Fruit fly (Drosophila melanogaster) whole organism, prepupa: ENCODE data around the gene CG9706.

Experiments
- Blimp-1 ChIP-seq: fragments of 200-800 bp; sonication (Bioruptor generic); optimal IDR thresholded peaks from 3 replicates; lab custom pipeline; 2017; ENCODE audit warnings: missing biosample characterization, missing genetic modification characterization, mild to moderate bottlenecking, moderate library complexity, missing genetic modification reagents
- CG10631 ChIP-seq: fragments of 200-800 bp; sonication (Bioruptor generic); optimal IDR thresholded peaks from 2 replicates; lab custom pipeline; 2016; ENCODE audit warnings: missing biosample characterization, missing genetic modification characterization
- CG11294 ChIP-seq: fragments of 200-800 bp; sonication (Bioruptor generic); IDR thresholded peaks from 2 replicates; pipeline ENCODE4 v1.3.6; 2022; ENCODE audit warnings: missing biosample characterization, missing genetic modification characterization
- CG11902 ChIP-seq: fragments of 200-800 bp; sonication (Bioruptor generic); optimal IDR thresholded peaks from 3 replicates; lab custom pipeline; 2016; ENCODE audit warnings: missing biosample characterization, missing genetic modification characterization
- CG15336 ChIP-seq: fragments of 200-800 bp; sonication (Bioruptor generic); IDR thresholded peaks from 2 replicates; pipeline ENCODE4 v1.3.6; 2022; ENCODE audit warnings: missing biosample characterization, missing genetic modification characterization
- CG1621 ChIP-seq: fragments of 200-800 bp; sonication (Bioruptor generic); optimal IDR thresholded peaks from 3 replicates; lab custom pipeline; 2018; ENCODE audit warnings: missing biosample characterization, mild to moderate bottlenecking, missing genetic modification characterization
- CG16779 ChIP-seq: fragments of 200-800 bp; sonication (Bioruptor generic); optimal IDR thresholded peaks from 3 replicates; lab custom pipeline; 2017; ENCODE audit warnings: missing biosample characterization, mild to moderate bottlenecking, missing genetic modification characterization
- CG31627 ChIP-seq: fragments of 200-800 bp; sonication (Bioruptor generic); optimal IDR thresholded peaks from 3 replicates; lab custom pipeline; 2016; ENCODE audit warnings: missing biosample characterization, missing genetic modification characterization
- CG32006 ChIP-seq: fragments of 200-800 bp; sonication (Bioruptor generic); optimal IDR thresholded peaks from 3 replicates; lab custom pipeline; 2017; ENCODE audit warnings: missing biosample characterization, mild to moderate bottlenecking, missing genetic modification characterization
- CG34406 ChIP-seq: fragments of 200-800 bp; sonication (Bioruptor generic); optimal IDR thresholded peaks from 3 replicates; lab custom pipeline; 2016; ENCODE audit warnings: missing biosample characterization, missing genetic modification characterization
- CG4318 ChIP-seq: fragments of 200-800 bp; sonication (Bioruptor generic); optimal IDR thresholded peaks from 3 replicates; lab custom pipeline; 2017; ENCODE audit warnings: missing biosample characterization, mild to moderate bottlenecking, missing genetic modification characterization
- CG6163 ChIP-seq: fragments of 200-800 bp; sonication (Bioruptor generic); IDR thresholded peaks from 3 replicates; pipeline ENCODE4 v1.3.6; 2022; ENCODE audit warnings: missing biosample characterization, missing genetic modification characterization
- CG6276 ChIP-seq: fragments of 200-800 bp; sonication (Bioruptor generic); optimal IDR thresholded peaks from 2 replicates; lab custom pipeline; 2017; ENCODE audit warnings: missing biosample characterization, mild to moderate bottlenecking, missing genetic modification characterization
- CG6792 ChIP-seq: fragments of 200-800 bp; sonication (Bioruptor generic); optimal IDR thresholded peaks from 3 replicates; lab custom pipeline; 2016; ENCODE audit warnings: missing biosample characterization, missing genetic modification characterization
- CG6808 ChIP-seq: fragments of 200-800 bp; sonication (Bioruptor generic); optimal IDR thresholded peaks from 3 replicates; lab custom pipeline; 2017; ENCODE audit warnings: missing biosample characterization, missing genetic modification characterization, mild to moderate bottlenecking, moderate library complexity, missing genetic modification reagents
- CG6854 ChIP-seq: fragments of 200-800 bp; sonication (Bioruptor generic); optimal IDR thresholded peaks from 2 replicates; lab custom pipeline; 2017; ENCODE audit warnings: missing biosample characterization, mild to moderate bottlenecking, missing genetic modification characterization
- CG8119 ChIP-seq: fragments of 200-800 bp; sonication (Bioruptor generic); IDR thresholded peaks from 3 replicates; pipeline ENCODE4 v1.3.6; 2022; ENCODE audit warnings: missing biosample characterization, missing genetic modification characterization
- CG8632 ChIP-seq: fragments of 200-800 bp; sonication (Bioruptor generic); optimal IDR thresholded peaks from 3 replicates; lab custom pipeline; 2016; ENCODE audit warnings: missing biosample characterization, missing genetic modification characterization
- Eip75B ChIP-seq: fragments of 200-800 bp; sonication (Bioruptor generic); optimal IDR thresholded peaks from 3 replicates; lab custom pipeline; 2016; ENCODE audit warnings: missing biosample characterization, missing genetic modification characterization
- Eip78C ChIP-seq: fragments of 200-800 bp; sonication (Bioruptor generic); peaks from one replicate; lab custom pipeline; 2016; ENCODE audit warnings: missing biosample characterization, missing genetic modification characterization
- Eip93F ChIP-seq: fragments of 200-800 bp; sonication (Bioruptor generic); optimal IDR thresholded peaks from 2 replicates; lab custom pipeline; 2016; ENCODE audit warnings: missing biosample characterization, mild to moderate bottlenecking, missing genetic modification characterization
- Ets21C ChIP-seq: fragments of 200-800 bp; sonication (Bioruptor generic); optimal IDR thresholded peaks from 3 replicates; lab custom pipeline; 2016; ENCODE audit warnings: missing biosample characterization, missing genetic modification characterization
- Ets96B ChIP-seq: fragments of 200-800 bp; optimal IDR thresholded peaks from 2 replicates; lab custom pipeline; 2019; ENCODE audit warnings: missing biosample characterization, mild to moderate bottlenecking, missing genetic modification characterization, moderate library complexity
- Gug ChIP-seq: fragments of 200-800 bp; sonication (Bioruptor generic); IDR thresholded peaks from 2 replicates; pipeline ENCODE4 v1.3.6; 2022; ENCODE audit warnings: missing biosample characterization, missing genetic modification characterization
- Hr4 ChIP-seq: fragments of 200-800 bp; sonication (Bioruptor generic); optimal IDR thresholded peaks from 3 replicates; lab custom pipeline; 2016; ENCODE audit warnings: missing biosample characterization, missing genetic modification characterization
- Met ChIP-seq: fragments of 200-800 bp; sonication (Bioruptor generic); optimal IDR thresholded peaks from 3 replicates; lab custom pipeline; 2016; ENCODE audit warnings: missing biosample characterization, missing genetic modification characterization
- OdsH ChIP-seq: fragments of 200-800 bp; sonication (Bioruptor generic); optimal IDR thresholded peaks from 3 replicates; lab custom pipeline; 2016; ENCODE audit warnings: missing biosample characterization, missing genetic modification characterization
- Sox102F ChIP-seq: fragments of 200-800 bp; sonication (Bioruptor generic); optimal IDR thresholded peaks from 2 replicates; lab custom pipeline; 2016; ENCODE audit warnings: missing biosample characterization, mild to moderate bottlenecking, missing genetic modification characterization
- Sox14 ChIP-seq: fragments of 200-800 bp; sonication (Bioruptor generic); optimal IDR thresholded peaks from 3 replicates; lab custom pipeline; 2016; ENCODE audit warnings: missing biosample characterization, missing genetic modification characterization
- achi ChIP-seq: fragments of 200-800 bp; sonication (Bioruptor generic); optimal IDR thresholded peaks from 3 replicates; lab custom pipeline; 2016; ENCODE audit warnings: missing biosample characterization, missing genetic modification characterization
- cyc ChIP-seq: fragments of 200-800 bp; sonication (Bioruptor generic); optimal IDR thresholded peaks from 3 replicates; lab custom pipeline; 2016; ENCODE audit warnings: missing biosample characterization, missing genetic modification characterization
- dac ChIP-seq: fragments of 200-800 bp; sonication (Bioruptor generic); optimal IDR thresholded peaks from 2 replicates; lab custom pipeline; 2017; ENCODE audit warnings: missing biosample characterization, mild to moderate bottlenecking, missing genetic modification characterization
- dsx ChIP-seq: fragments of 200-800 bp; optimal IDR thresholded peaks from 3 replicates; lab custom pipeline; 2019; ENCODE audit warnings: missing biosample characterization, mild to moderate bottlenecking, missing genetic modification characterization, moderate library complexity; ENCODE audit not compliant: poor library complexity, severe bottlenecking
- esn ChIP-seq: fragments of 200-800 bp; sonication (Bioruptor generic); optimal IDR thresholded peaks from 2 replicates; lab custom pipeline; 2016; ENCODE audit warnings: missing biosample characterization, mild to moderate bottlenecking, missing genetic modification characterization, moderate library complexity
- fd59A ChIP-seq: fragments of 200-800 bp; sonication (Bioruptor generic); optimal IDR thresholded peaks from 2 replicates; lab custom pipeline; 2017; ENCODE audit warnings: missing biosample characterization, mild to moderate bottlenecking, missing genetic modification characterization, missing genetic modification reagents
- fd85E ChIP-seq: fragments of 200-800 bp; sonication (Bioruptor generic); optimal IDR thresholded peaks from 3 replicates; lab custom pipeline; 2016; ENCODE audit warnings: missing biosample characterization, missing genetic modification characterization
- fkh ChIP-seq: fragments of 200-800 bp; sonication (Bioruptor generic); optimal IDR thresholded peaks from 3 replicates; lab custom pipeline; 2017; ENCODE audit warnings: missing biosample characterization, mild to moderate bottlenecking, missing genetic modification characterization, moderate library complexity
- net ChIP-seq: fragments of 200-800 bp; sonication (Bioruptor generic); optimal IDR thresholded peaks from 3 replicates; lab custom pipeline; 2016; ENCODE audit warnings: missing biosample characterization, missing genetic modification characterization
- pdm3 ChIP-seq: fragments of 200-800 bp; sonication (Bioruptor generic); optimal IDR thresholded peaks from 3 replicates; lab custom pipeline; 2016; ENCODE audit warnings: missing biosample characterization, missing genetic modification characterization
- salr ChIP-seq, 2 experiments: fragments of 200-800 bp; sonication (Bioruptor generic); optimal IDR thresholded peaks; 3 replicates each; lab custom pipeline; 2016 to 2018; ENCODE audit warnings: missing biosample characterization in 2 of 2, missing genetic modification characterization in 2 of 2, mild to moderate bottlenecking in 1 of 2
- spab ChIP-seq: fragments of 200-800 bp; sonication (Bioruptor generic); optimal IDR thresholded peaks from 2 replicates; lab custom pipeline; 2017; ENCODE audit warnings: missing biosample characterization, mild to moderate bottlenecking, missing genetic modification characterization, missing genetic modification reagents
- ss ChIP-seq, 2 experiments: fragments of 200-800 bp; sonication (Bioruptor generic); optimal IDR thresholded peaks; 2 replicates in 1 of 2; 3 replicates in 1 of 2; lab custom pipeline; 2017 to 2018; ENCODE audit warnings: mild to moderate bottlenecking in 2 of 2, missing biosample characterization in 2 of 2, missing genetic modification characterization in 2 of 2, moderate library complexity in 1 of 2
- svp ChIP-seq: fragments of 200-800 bp; sonication (Bioruptor generic); peaks from one replicate; lab custom pipeline; 2016; ENCODE audit warnings: missing biosample characterization, missing genetic modification characterization
- topi ChIP-seq: fragments of 200-800 bp; sonication (Bioruptor generic); optimal IDR thresholded peaks from 3 replicates; lab custom pipeline; 2016; ENCODE audit warnings: missing biosample characterization, missing genetic modification characterization
- vri ChIP-seq: fragments of 200-800 bp; sonication (Bioruptor generic); optimal IDR thresholded peaks from 3 replicates; lab custom pipeline; 2016; ENCODE audit warnings: missing biosample characterization, mild to moderate bottlenecking, missing genetic modification characterization

CG9706 gene

dm6 chr3L:16805806-16806719 lies 23.3 kb downstream of the CG9706 start (continued):
- TF ChIP-seq Sox102F (GFP tag; lab: Kevin White, UChicago): peak; percentile 52
- peak; percentile 12 for TF ChIP-seq CG32006 (GFP tag; lab: Kevin White, UChicago)
- peak; percentile 6 to 8 for TF ChIP-seq ss (GFP tag; optimal IDR thresholded peaks at IDR 0.05; lab: Kevin White, UChicago)
- TF ChIP-seq CG11902 (GFP tag; lab: Kevin White, UChicago): no peak
- TF ChIP-seq CG6163 (GFP tag; lab: Robert Waterston, UW): peak; percentile 30; the same call in 1 of the 3 replicates
- peak; percentile 59 for TF ChIP-seq Met (GFP tag; lab: Kevin White, UChicago)
- peak; percentile 36 for TF ChIP-seq cyc (GFP tag; lab: Kevin White, UChicago)
- no peak for TF ChIP-seq dac (GFP tag; lab: Kevin White, UChicago)
- TF ChIP-seq CG8119 (GFP tag; lab: Robert Waterston, UW): no peak; the same call in 2 of the 3 replicates
- TF ChIP-seq Hr4: peak; percentile 38
- no peak for TF ChIP-seq CG4318 (GFP tag; lab: Kevin White, UChicago)

DNA sequence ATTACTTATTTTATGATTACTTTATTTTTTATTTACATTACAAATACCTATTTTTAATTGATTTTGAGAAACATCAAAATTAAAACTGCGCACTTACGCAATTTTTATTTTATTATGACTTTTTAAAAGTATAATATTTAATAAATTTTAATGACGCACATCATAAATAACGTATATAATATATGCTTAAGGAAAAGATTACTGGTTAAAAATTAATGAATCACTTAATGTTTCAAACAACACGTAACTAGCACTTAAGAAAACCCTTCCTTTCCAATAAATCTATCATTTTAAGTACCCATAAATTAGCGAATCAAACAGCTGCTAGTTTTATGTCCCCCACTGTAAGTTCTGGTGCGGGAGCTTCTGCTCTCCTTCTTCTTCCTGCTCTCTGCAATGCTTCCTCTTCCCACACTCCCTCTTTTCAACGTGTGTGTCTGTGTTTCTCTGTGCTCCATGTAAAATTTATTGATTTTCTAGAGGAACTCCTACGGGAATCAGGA lies 24.1 kb downstream of the CG9706 start:
- TF ChIP-seq pdm3 (GFP tag; lab: Kevin White, UChicago): peak; percentile 66
- peak; percentile 89 for TF ChIP-seq Ets96B (tag; lab: Kevin White, UChicago)
- TF ChIP-seq fkh (GFP tag; lab: Kevin White, UChicago): no peak
- peak; percentile 89 for TF ChIP-seq CG10631 (GFP tag; lab: Kevin White, UChicago)
- no peak for TF ChIP-seq Eip93F (GFP tag; lab: Kevin White, UChicago)
- TF ChIP-seq achi (GFP tag; lab: Kevin White, UChicago): peak; percentile 82
- no peak for TF ChIP-seq svp (GFP tag; lab: Kevin White, UChicago)
- TF ChIP-seq CG6854 (GFP tag; lab: Kevin White, UChicago): peak; percentile 55
- peak; percentile 54 for TF ChIP-seq cyc (GFP tag; lab: Kevin White, UChicago)
- no peak for TF ChIP-seq fd85E (GFP tag; lab: Kevin White, UChicago)
- TF ChIP-seq CG6792: peak; percentile 73
- TF ChIP-seq dac (GFP tag; lab: Kevin White, UChicago): peak; percentile 38
- peak; percentile 32 for TF ChIP-seq Blimp-1 (GFP tag; lab: Kevin White, UChicago)
- peak; percentile 76 for TF ChIP-seq CG4318 (GFP tag; lab: Kevin White, UChicago)
- peak; percentile 49 for TF ChIP-seq CG11294 (GFP tag; lab: Robert Waterston, UW)
- peak; percentile 85 for TF ChIP-seq CG8632 (GFP tag; lab: Kevin White, UChicago)
- TF ChIP-seq net (GFP tag; lab: Kevin White, UChicago): peak; percentile 80
- TF ChIP-seq salr (GFP tag; optimal IDR thresholded peaks at IDR 0.05; lab: Kevin White, UChicago): peak; percentile 25 to 92
- TF ChIP-seq CG34406 (GFP tag; lab: Kevin White, UChicago): peak; percentile 84
- peak; percentile 53 for TF ChIP-seq CG1621 (tag; lab: Kevin White, UChicago)
- peak; percentile 95 for TF ChIP-seq CG6808
- peak; percentile 84 to 91 for TF ChIP-seq ss (GFP tag; optimal IDR thresholded peaks at IDR 0.05; lab: Kevin White, UChicago)
- peak; percentile 46 for TF ChIP-seq Sox102F (GFP tag; lab: Kevin White, UChicago)
- peak; percentile 93 for TF ChIP-seq spab (GFP tag; lab: Kevin White, UChicago)
- peak; percentile 37 for TF ChIP-seq topi (GFP tag; lab: Kevin White, UChicago)
- peak; percentile 57 for TF ChIP-seq CG31627 (GFP tag; lab: Kevin White, UChicago)
- TF ChIP-seq fd59A: peak; percentile 93
- TF ChIP-seq esn (GFP tag; lab: Kevin White, UChicago): peak; percentile 80
- peak; percentile 37 for TF ChIP-seq Sox14 (GFP tag; lab: Kevin White, UChicago)
- peak; percentile 80 for TF ChIP-seq CG15336 (GFP tag; lab: Robert Waterston, UW)
- peak; percentile 83 for TF ChIP-seq CG6276 (GFP tag; lab: Kevin White, UChicago)
- TF ChIP-seq Eip78C (GFP tag; lab: Kevin White, UChicago): peak; percentile 93
- 0 out of 2 replicates have a peak, but pooled peaks have one; percentile 22 for TF ChIP-seq Gug (GFP tag; lab: Robert Waterston, UW)
- TF ChIP-seq OdsH (GFP tag; lab: Kevin White, UChicago): peak; percentile 84
- peak; percentile 37 for TF ChIP-seq Ets21C (GFP tag; lab: Kevin White, UChicago)
- peak; percentile 7 for TF ChIP-seq Eip75B
- peak; percentile 8 for TF ChIP-seq vri
- peak; percentile 84 for TF ChIP-seq CG16779
- TF ChIP-seq dsx: peak; percentile 82
- TF ChIP-seq CG32006 (GFP tag; lab: Kevin White, UChicago): peak; percentile 94
